Fruit fly (Drosophila melanogaster) whole organism, embryonic: ENCODE results near the gene CG18598.

ENCODE experiments used
- CG11696 ChIP-seq: fragments of 200-800 bp; sonication (Bioruptor generic); IDR thresholded peaks from 2 replicates; pipeline ENCODE4 v1.3.6; 2022; ENCODE audit warnings: missing biosample characterization, missing genetic modification characterization
- CG12769 ChIP-seq: fragments of 200-800 bp; sonication (Bioruptor generic); optimal IDR thresholded peaks from 2 replicates; lab custom pipeline; 2019; ENCODE audit warnings: missing biosample characterization, mild to moderate bottlenecking, missing genetic modification characterization, moderate library complexity
- CG13287 ChIP-seq: fragments of 200-800 bp; sonication (Bioruptor generic); IDR thresholded peaks from 2 replicates; pipeline ENCODE4 v1.3.6; 2022; ENCODE audit warnings: missing biosample characterization, missing genetic modification characterization; ENCODE audit not compliant: partially characterized antibody
- CG13296 ChIP-seq: fragments of 200-800 bp; sonication (Bioruptor generic); optimal IDR thresholded peaks from 3 replicates; lab custom pipeline; 2018; ENCODE audit warnings: missing biosample characterization, mild to moderate bottlenecking, missing genetic modification characterization
- CG15514 ChIP-seq: fragments of 200-800 bp; sonication (Bioruptor generic); optimal IDR thresholded peaks from 3 replicates; lab custom pipeline; 2017; ENCODE audit warnings: missing biosample characterization, missing genetic modification characterization, mild to moderate bottlenecking, moderate library complexity, missing genetic modification reagents
- CG16815 ChIP-seq: fragments of 200-800 bp; sonication (Bioruptor generic); optimal IDR thresholded peaks from 3 replicates; lab custom pipeline; 2017; ENCODE audit warnings: missing biosample characterization, mild to moderate bottlenecking, missing genetic modification characterization
- CG16863 ChIP-seq: fragments of 200-800 bp; sonication (Bioruptor generic); optimal IDR thresholded peaks from 3 replicates; lab custom pipeline; 2016; ENCODE audit warnings: missing biosample characterization, missing genetic modification characterization
- CG17361 ChIP-seq: fragments of 200-800 bp; sonication (Bioruptor generic); IDR thresholded peaks from 3 replicates; pipeline ENCODE4 v1.3.6; 2022; ENCODE audit warnings: missing biosample characterization, missing genetic modification characterization
- CG17385 ChIP-seq: fragments of 200-800 bp; sonication (Bioruptor generic); optimal IDR thresholded peaks from 3 replicates; lab custom pipeline; 2018; ENCODE audit warnings: missing biosample characterization, mild to moderate bottlenecking, missing genetic modification characterization
- CG18764 ChIP-seq: fragments of 200-800 bp; sonication (Bioruptor generic); optimal IDR thresholded peaks from 3 replicates; lab custom pipeline; 2016; ENCODE audit warnings: missing biosample characterization, missing genetic modification characterization
- CG2129 ChIP-seq: fragments of 200-800 bp; sonication (Bioruptor generic); IDR thresholded peaks from 2 replicates; pipeline ENCODE4 v1.3.6; 2022; ENCODE audit warnings: missing biosample characterization, missing genetic modification characterization; ENCODE audit not compliant: partially characterized antibody
- CG2875 ChIP-seq: fragments of 200-800 bp; sonication (Bioruptor generic); optimal IDR thresholded peaks from 2 replicates; lab custom pipeline; 2017; ENCODE audit warnings: missing biosample characterization, mild to moderate bottlenecking, missing genetic modification characterization, missing genetic modification reagents
- CG34422 ChIP-seq: fragments of 200-800 bp; sonication (Bioruptor generic); IDR thresholded peaks from 3 replicates; pipeline ENCODE4 v1.3.6; 2022; ENCODE audit warnings: missing biosample characterization, missing genetic modification characterization
- CG4820 ChIP-seq: fragments of 200-800 bp; sonication (Bioruptor generic); optimal IDR thresholded peaks from 3 replicates; lab custom pipeline; 2016; ENCODE audit warnings: missing biosample characterization, missing genetic modification characterization
- CG6254 ChIP-seq: fragments of 200-800 bp; sonication (Bioruptor generic); optimal IDR thresholded peaks from 3 replicates; lab custom pipeline; 2017; ENCODE audit warnings: mild to moderate bottlenecking, missing biosample characterization, missing genetic modification reagents, missing genetic modification characterization
- CG6689 ChIP-seq: fragments of 200-800 bp; sonication (Bioruptor generic); IDR thresholded peaks from 2 replicates; pipeline ENCODE4 v1.3.6; 2022; ENCODE audit warnings: missing biosample characterization, missing genetic modification characterization
- CG7271 ChIP-seq: fragments of 200-800 bp; sonication (Bioruptor generic); optimal IDR thresholded peaks from 2 replicates; lab custom pipeline; 2018; ENCODE audit warnings: missing biosample characterization, mild to moderate bottlenecking, missing genetic modification characterization, moderate library complexity
- CG7963 ChIP-seq: fragments of 200-800 bp; sonication (Bioruptor generic); IDR thresholded peaks from 3 replicates; pipeline ENCODE4 v1.3.6; 2022; ENCODE audit warnings: missing biosample characterization, missing genetic modification characterization; ENCODE audit not compliant: partially characterized antibody
- CG9727 ChIP-seq: fragments of 200-800 bp; sonication (Bioruptor generic); optimal IDR thresholded peaks from 3 replicates; lab custom pipeline; 2017; ENCODE audit warnings: missing biosample characterization, mild to moderate bottlenecking, missing genetic modification characterization
- Dfd ChIP-seq, 2 experiments: fragments of >200 bp; optimal IDR thresholded peaks; 2 replicates each; lab custom pipeline; 2017; ENCODE audit warnings: missing biosample characterization in 2 of 2, missing genetic modification characterization in 2 of 2
- Dip3 ChIP-seq: fragments of 200-800 bp; sonication (Bioruptor generic); optimal IDR thresholded peaks from 3 replicates; lab custom pipeline; 2016; ENCODE audit warnings: missing biosample characterization, missing genetic modification characterization
- E2f1 ChIP-seq: fragments of 200-800 bp; sonication (Bioruptor generic); IDR thresholded peaks from 2 replicates; pipeline ENCODE4 v1.3.6; 2022; ENCODE audit warnings: missing biosample characterization, missing genetic modification characterization
- Ets97D ChIP-seq: fragments of 200-800 bp; sonication (Bioruptor generic); optimal IDR thresholded peaks from 3 replicates; lab custom pipeline; 2016; ENCODE audit warnings: missing biosample characterization, missing genetic modification characterization
- HmgD ChIP-seq: fragments of 200-800 bp; sonication (Bioruptor generic); optimal IDR thresholded peaks from 3 replicates; lab custom pipeline; 2016; ENCODE audit warnings: missing biosample characterization, missing genetic modification characterization
- Hr51 ChIP-seq, 2 experiments: fragments of 200-800 bp; sonication (Bioruptor generic); optimal IDR thresholded peaks; 2 replicates in 1 of 2; 3 replicates in 1 of 2; lab custom pipeline; 2016 to 2018; ENCODE audit warnings: missing biosample characterization in 2 of 2, missing genetic modification characterization in 2 of 2, mild to moderate bottlenecking in 1 of 2, moderate library complexity in 1 of 2
- Optix ChIP-seq: fragments of 200-800 bp; sonication (Bioruptor generic); IDR thresholded peaks from 3 replicates; pipeline ENCODE4 v1.3.6; 2022; ENCODE audit warnings: missing biosample characterization, missing genetic modification characterization
- Ravus ChIP-seq: fragments of 200-800 bp; sonication (Bioruptor generic); IDR thresholded peaks from 2 replicates; pipeline ENCODE4 v1.3.6; 2022; ENCODE audit warnings: missing biosample characterization, missing genetic modification characterization
- Scr ChIP-seq: fragments of 200-800 bp; sonication (Bioruptor generic); IDR thresholded peaks from 2 replicates; pipeline ENCODE4 v1.3.6; 2022; ENCODE audit warnings: missing biosample characterization, missing genetic modification characterization; ENCODE audit not compliant: partially characterized antibody
- Sox100B ChIP-seq: fragments of 200-800 bp; sonication (Bioruptor generic); optimal IDR thresholded peaks from 3 replicates; lab custom pipeline; 2018; ENCODE audit warnings: missing biosample characterization, mild to moderate bottlenecking, missing genetic modification characterization
- ab ChIP-seq: fragments of 200-800 bp; sonication (Bioruptor generic); optimal IDR thresholded peaks from 2 replicates; lab custom pipeline; 2016; ENCODE audit warnings: missing biosample characterization, missing genetic modification characterization
- ase ChIP-seq: fragments of 200-800 bp; sonication (Bioruptor generic); IDR thresholded peaks from 3 replicates; pipeline ENCODE4 v1.3.6; 2022; ENCODE audit warnings: missing biosample characterization, missing genetic modification characterization
- ato ChIP-seq: fragments of 200-800 bp; sonication (Bioruptor generic); IDR thresholded peaks from 2 replicates; pipeline ENCODE4 v1.3.6; 2022; ENCODE audit warnings: missing biosample characterization, missing genetic modification characterization; ENCODE audit not compliant: partially characterized antibody
- az2 ChIP-seq: fragments of 200-800 bp; sonication (Bioruptor generic); optimal IDR thresholded peaks from 3 replicates; lab custom pipeline; 2016; ENCODE audit warnings: missing biosample characterization, missing genetic modification characterization
- chinmo ChIP-seq: fragments of 200-800 bp; sonication (Bioruptor generic); IDR thresholded peaks from 4 replicates; pipeline ENCODE4 v1.3.6; 2022; ENCODE audit warnings: missing biosample characterization, missing genetic modification characterization; ENCODE audit not compliant: partially characterized antibody
- chn ChIP-seq: fragments of 200-800 bp; sonication (Bioruptor generic); optimal IDR thresholded peaks from 2 replicates; lab custom pipeline; 2016; ENCODE audit warnings: missing biosample characterization, missing genetic modification characterization
- crp ChIP-seq, 2 experiments: fragments of 200-800 bp; sonication (Bioruptor generic); optimal IDR thresholded peaks; 2 replicates in 1 of 2; 3 replicates in 1 of 2; lab custom pipeline; 2017; ENCODE audit warnings: missing biosample characterization in 2 of 2, missing genetic modification characterization in 2 of 2, mild to moderate bottlenecking in 1 of 2, moderate library complexity in 1 of 2
- dan ChIP-seq: fragments of 200-800 bp; sonication (Bioruptor generic); IDR thresholded peaks from 2 replicates; pipeline ENCODE4 v1.3.6; 2022; ENCODE audit warnings: missing biosample characterization, missing genetic modification characterization
- exex ChIP-seq: fragments of 200-800 bp; sonication (Bioruptor generic); optimal IDR thresholded peaks from 4 replicates; lab custom pipeline; 2018; ENCODE audit warnings: missing biosample characterization, mild to moderate bottlenecking, missing genetic modification characterization, moderate library complexity
- fd96Cb ChIP-seq: fragments of 200-800 bp; sonication (Bioruptor generic); optimal IDR thresholded peaks from 2 replicates; lab custom pipeline; 2018; ENCODE audit warnings: missing biosample characterization, mild to moderate bottlenecking, missing genetic modification characterization, moderate library complexity
- mam ChIP-seq: fragments of 200-800 bp; sonication (Bioruptor generic); optimal IDR thresholded peaks from 3 replicates; lab custom pipeline; 2016; ENCODE audit warnings: missing biosample characterization, missing genetic modification characterization
- mirr ChIP-seq: fragments of 200-800 bp; sonication (Bioruptor generic); optimal IDR thresholded peaks from 3 replicates; lab custom pipeline; 2018; ENCODE audit warnings: missing biosample characterization, mild to moderate bottlenecking, missing genetic modification characterization
- pfk ChIP-seq: fragments of 200-800 bp; sonication (Bioruptor generic); optimal IDR thresholded peaks from 2 replicates; lab custom pipeline; 2018; ENCODE audit warnings: missing biosample characterization, mild to moderate bottlenecking, missing genetic modification characterization, moderate library complexity
- phol ChIP-seq: fragments of 200-800 bp; sonication (Bioruptor generic); optimal IDR thresholded peaks from 3 replicates; lab custom pipeline; 2018; ENCODE audit warnings: missing biosample characterization, mild to moderate bottlenecking, missing genetic modification characterization, moderate library complexity
- prd ChIP-seq, 3 experiments: fragments of >200 bp in 2 of 3; fragments of 200-800 bp in 1 of 3; sonication (Bioruptor generic) in 1 of 3; optimal IDR thresholded peaks in 2 of 3; IDR thresholded peaks in 1 of 3; 2 replicates in 2 of 3; 3 replicates in 1 of 3; pipeline versions ENCODE4 v1.3.6 to Lab custom; 2017 to 2022; ENCODE audit warnings: missing biosample characterization in 1 of 3, missing genetic modification characterization in 1 of 3
- psq ChIP-seq: fragments of 200-800 bp; sonication (Bioruptor generic); optimal IDR thresholded peaks from 2 replicates; lab custom pipeline; 2017; ENCODE audit warnings: missing biosample characterization, missing genetic modification characterization
- salm ChIP-seq: fragments of 200-800 bp; sonication (Bioruptor generic); optimal IDR thresholded peaks from 2 replicates; lab custom pipeline; 2018; ENCODE audit warnings: missing biosample characterization, mild to moderate bottlenecking, missing genetic modification characterization
- schlank ChIP-seq: fragments of 200-800 bp; sonication (Bioruptor generic); optimal IDR thresholded peaks from 2 replicates; lab custom pipeline; 2018; ENCODE audit warnings: missing biosample characterization, mild to moderate bottlenecking, missing genetic modification characterization
- slbo ChIP-seq: fragments of 200-800 bp; sonication (Bioruptor generic); IDR thresholded peaks from 2 replicates; pipeline ENCODE4 v1.3.6; 2022; ENCODE audit warnings: missing biosample characterization, missing genetic modification characterization
- sr ChIP-seq: fragments of 200-800 bp; sonication (Bioruptor generic); IDR thresholded peaks from 3 replicates; pipeline ENCODE4 v1.3.6; 2022; ENCODE audit warnings: missing biosample characterization, missing genetic modification characterization

CG18598 gene

DNA sequence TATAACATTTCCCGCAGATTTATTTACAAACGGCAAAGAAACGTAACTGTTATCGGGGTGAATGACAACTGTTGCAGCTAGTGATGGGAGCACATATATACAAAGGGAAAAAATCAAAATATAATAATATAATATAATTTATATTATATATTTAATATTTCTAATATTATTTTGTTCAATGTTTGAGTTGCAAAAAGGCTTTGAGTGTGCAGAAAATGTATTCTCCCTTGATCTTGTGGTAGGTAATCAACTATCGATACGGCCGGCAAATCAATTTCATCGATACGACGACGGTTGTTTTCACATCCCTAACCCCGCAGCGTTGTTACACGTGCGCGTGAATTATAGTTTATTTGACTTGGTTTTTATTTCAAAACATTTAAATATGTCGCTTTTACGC lies 27.5 kb upstream of the CG18598 start, which contains the start of the genes mTerf5 and Non3 (continued):
- peak; percentile 44 for TF ChIP-seq CG16863
- TF ChIP-seq CG9727 (GFP tag; lab: Kevin White, UChicago): peak; percentile 60
- TF ChIP-seq phol: peak; percentile 68
- peak; percentile 76; the same call in 2 of the 3 replicates for TF ChIP-seq CG7963 (GFP tag; lab: Robert Waterston, UW)
- no peak for TF ChIP-seq chn (GFP tag; lab: Kevin White, UChicago)
- no peak for TF ChIP-seq pfk
- TF ChIP-seq Scr (GFP tag; lab: Robert Waterston, UW): peak; percentile 94
- peak; percentile 57 for TF ChIP-seq CG6689
- peak; percentile 95 for TF ChIP-seq CG13287
- TF ChIP-seq Dfd (GFP tag; optimal IDR thresholded peaks at IDR 0.05; lab: Kevin White, UChicago): no peak
- TF ChIP-seq CG17361 (GFP tag; lab: Robert Waterston, UW): peak; percentile 58; the same call in 2 of the 3 replicates
- peak; percentile 62 for TF ChIP-seq CG15514
- no peak for TF ChIP-seq salm (tag; lab: Kevin White, UChicago)
- TF ChIP-seq CG2875 (GFP tag; lab: Kevin White, UChicago): peak; percentile 2
- TF ChIP-seq mirr (GFP tag; lab: Kevin White, UChicago): no peak
- peak; percentile 68 for TF ChIP-seq CG13296 (GFP tag; lab: Kevin White, UChicago)
- peak; percentile 54 for TF ChIP-seq CG17385 (GFP tag; lab: Kevin White, UChicago)
- peak in 1 of 2 experiments; percentile 24 for TF ChIP-seq crp (GFP tag; optimal IDR thresholded peaks at IDR 0.05; lab: Kevin White, UChicago)
- TF ChIP-seq Sox100B (GFP tag; lab: Kevin White, UChicago): peak; percentile 5
- no peak for TF ChIP-seq CG12769
- TF ChIP-seq slbo (GFP tag; lab: Robert Waterston, UW): peak; percentile 67; the same call in 1 of the 2 replicates
- TF ChIP-seq CG6254: peak; percentile 43
- no peak for TF ChIP-seq schlank (tag; lab: Kevin White, UChicago)
- TF ChIP-seq prd (optimal IDR thresholded peaks at IDR 0.05; lab: Kevin White, UChicago): no peak
- peak; percentile 66 for TF ChIP-seq prd (GFP tag; IDR thresholded peaks at IDR 0.05; lab: Robert Waterston, UW)
- TF ChIP-seq ato (GFP tag; lab: Robert Waterston, UW): peak; percentile 45; the same call in 1 of the 2 replicates
- peak; percentile 44 for TF ChIP-seq CG7271 (tag; lab: Kevin White, UChicago)
- no peak for TF ChIP-seq sr (GFP tag; lab: Robert Waterston, UW)
- TF ChIP-seq fd96Cb (tag; lab: Kevin White, UChicago): peak; percentile 40
- TF ChIP-seq CG2129: peak; percentile 91
- peak; percentile 11; the same call in 1 of the 2 replicates for TF ChIP-seq E2f1 (GFP tag; lab: Robert Waterston, UW)
- no peak for TF ChIP-seq ab (GFP tag; lab: Kevin White, UChicago)
- TF ChIP-seq Ets97D: peak; percentile 43
- TF ChIP-seq CG18764: peak; percentile 47
- TF ChIP-seq CG11696 (GFP tag; lab: Robert Waterston, UW): no peak
- TF ChIP-seq Ravus: no peak; the same call in 1 of the 2 replicates
- TF ChIP-seq exex (tag; lab: Kevin White, UChicago): peak; percentile 12
- TF ChIP-seq chinmo (GFP tag; lab: Robert Waterston, UW): peak; percentile 91; the same call in 3 of the 4 replicates
- TF ChIP-seq dan: no peak
- peak; percentile 17 for TF ChIP-seq CG16815
- peak; percentile 37; the same call in 1 of the 3 replicates for TF ChIP-seq Optix (GFP tag; lab: Robert Waterston, UW)
- TF ChIP-seq mam (GFP tag; lab: Kevin White, UChicago): peak; percentile 45
- TF ChIP-seq CG34422 (GFP tag; lab: Robert Waterston, UW): peak; percentile 77
- peak in 1 of 2 experiments; percentile 46 for TF ChIP-seq Hr51 (GFP tag; optimal IDR thresholded peaks at IDR 0.05; lab: Kevin White, UChicago)
- peak; percentile 42 for TF ChIP-seq CG4820 (GFP tag; lab: Kevin White, UChicago)
- TF ChIP-seq ase (GFP tag; lab: Robert Waterston, UW): 0 out of 3 replicates have a peak, but pooled peaks have one; percentile 30
- TF ChIP-seq az2 (GFP tag; lab: Kevin White, UChicago): peak; percentile 49
- TF ChIP-seq Dip3 (GFP tag; lab: Kevin White, UChicago): peak; percentile 8
- no peak for TF ChIP-seq HmgD (GFP tag; lab: Kevin White, UChicago)
- peak; percentile 41 for TF ChIP-seq psq (GFP tag; lab: Kevin White, UChicago)
